Worm (Caenorhabditis elegans): ENCODE data around the gene K10H10.12.

The K10H10.12 gene

ce11 chrII:14495341-14495740 lies 10.8 kb downstream of the K10H10.12 start (continued):
- TF ChIP-seq nhr-76 (tag; optimal IDR thresholded peaks at IDR 0.05): no peak
- TF ChIP-seq fos-1 (tag; optimal IDR thresholded peaks at IDR 0.05): no peak
- TF ChIP-seq unc-30 (tag; optimal IDR thresholded peaks at IDR 0.05): no peak
- TF ChIP-seq tbx-2 (tag; optimal IDR thresholded peaks at IDR 0.05): no peak
- no peak for TF ChIP-seq jun-1 (tag; optimal IDR thresholded peaks at IDR 0.05)
- TF ChIP-seq nhr-20 (tag; optimal IDR thresholded peaks at IDR 0.05): peak; percentile 45
- no peak for TF ChIP-seq fkh-8 (tag; optimal IDR thresholded peaks at IDR 0.05)
- no peak for TF ChIP-seq ceh-8 (GFP tag; optimal IDR thresholded peaks at IDR 0.05)
- TF ChIP-seq isw-1 (GFP tag; IDR thresholded peaks at IDR 0.05): no peak
- TF ChIP-seq tlp-1 (tag; optimal IDR thresholded peaks at IDR 0.05): no peak
- TF ChIP-seq lin-14 (GFP tag; optimal IDR thresholded peaks at IDR 0.05): peak; percentile 34
- TF ChIP-seq zag-1 (tag; optimal IDR thresholded peaks at IDR 0.05): no peak
- no peak for TF ChIP-seq unc-62 (GFP tag; optimal IDR thresholded peaks at IDR 0.05)
- TF ChIP-seq ces-1 (GFP tag; optimal IDR thresholded peaks at IDR 0.05): no peak
- no peak for TF ChIP-seq ets-5 (GFP tag; IDR thresholded peaks at IDR 0.05)
- no peak for TF ChIP-seq lin-39 (tag; optimal IDR thresholded peaks at IDR 0.05)
- no peak for TF ChIP-seq xbp-1 (tag; optimal IDR thresholded peaks at IDR 0.05)
- TF ChIP-seq egl-27 (tag; optimal IDR thresholded peaks at IDR 0.05): no peak
- TF ChIP-seq sptf-1 (tag; optimal IDR thresholded peaks at IDR 0.05): no peak
- TF ChIP-seq hpl-2 (GFP tag; optimal IDR thresholded peaks at IDR 0.05): no peak
- no peak for TF ChIP-seq grh-1 (GFP tag; IDR thresholded peaks at IDR 0.05)
- no peak for TF ChIP-seq C34B4.2 (tag; optimal IDR thresholded peaks at IDR 0.05)
- TF ChIP-seq mab-9 (GFP tag; IDR thresholded peaks at IDR 0.05): no peak
- no peak for TF ChIP-seq fkh-10 (GFP tag; optimal IDR thresholded peaks at IDR 0.05)
- TF ChIP-seq lin-35 (GFP tag; optimal IDR thresholded peaks at IDR 0.05): no peak
- no peak for TF ChIP-seq aha-1 (tag; optimal IDR thresholded peaks at IDR 0.05)
- TF ChIP-seq skn-1 (tag; optimal IDR thresholded peaks at IDR 0.05): peak; percentile 44
- no peak for TF ChIP-seq nhr-28 (tag; optimal IDR thresholded peaks at IDR 0.05)
- TF ChIP-seq unc-130 (tag; optimal IDR thresholded peaks at IDR 0.05): no peak
- no peak for TF ChIP-seq fkh-4 (tag; optimal IDR thresholded peaks at IDR 0.05; ENCODE audit: borderline replicate concordance)
- TF ChIP-seq elt-2 (tag; optimal IDR thresholded peaks at IDR 0.05): no peak
- TF ChIP-seq ceh-88 (GFP tag; IDR thresholded peaks at IDR 0.05): no peak
- no peak for TF ChIP-seq C16A3.4 (tag; optimal IDR thresholded peaks at IDR 0.05)
- no peak for TF ChIP-seq nhr-85 (tag)
- no peak for TF ChIP-seq lin-15B (tag; optimal IDR thresholded peaks at IDR 0.05)
- no peak for TF ChIP-seq nhr-47 (tag; optimal IDR thresholded peaks at IDR 0.05)
- TF ChIP-seq nhr-237 (tag; optimal IDR thresholded peaks at IDR 0.05): no peak
- no peak for TF ChIP-seq dsc-1 (tag; optimal IDR thresholded peaks at IDR 0.05)
- no peak for TF ChIP-seq irx-1 (tag; optimal IDR thresholded peaks at IDR 0.05)
- no peak for TF ChIP-seq nhr-84 (tag; optimal IDR thresholded peaks at IDR 0.05)
- TF ChIP-seq lir-3 (tag; optimal IDR thresholded peaks at IDR 0.05; ENCODE audit: poor library complexity): no peak
- TF ChIP-seq pax-3 (tag; optimal IDR thresholded peaks at IDR 0.05): no peak
- no peak for TF ChIP-seq unc-98 (GFP tag; IDR thresholded peaks at IDR 0.05)
- TF ChIP-seq lsy-2 (tag; optimal IDR thresholded peaks at IDR 0.05): no peak

- TF ChIP-seq F16B12.6 (tag; optimal IDR thresholded peaks at IDR 0.05) (no peak), elt-3 (tag; optimal IDR thresholded peaks at IDR 0.05) (peak in 1 of 6 experiments; percentile 2), lin-14 (GFP tag; optimal IDR thresholded peaks at IDR 0.05) (peak; percentile 19), blmp-1 (tag; optimal IDR thresholded peaks at IDR 0.05) (peak; percentile 33), fkh-10 (GFP tag; optimal IDR thresholded peaks at IDR 0.05) (no peak), nhr-85 (tag) (peak; percentile 76), sptf-1 (tag; optimal IDR thresholded peaks at IDR 0.05) (no peak), lir-3 (tag; optimal IDR thresholded peaks at IDR 0.05; ENCODE audit: poor library complexity) (no peak), nhr-20 (tag; optimal IDR thresholded peaks at IDR 0.05) (peak; percentile 2), fkh-4 (tag; optimal IDR thresholded peaks at IDR 0.05; ENCODE audit: borderline replicate concordance) (no peak), elt-2 (tag; optimal IDR thresholded peaks at IDR 0.05) (peak; percentile 49), skn-1 (tag; optimal IDR thresholded peaks at IDR 0.05) (peak; percentile 30), nhr-19 (GFP tag; conservative IDR thresholded peaks at IDR 0.05) (no peak)
Observed at ce11 chrII:14494464-14494863, 11.7 kb downstream of the K10H10.12 start.
